Worm (Caenorhabditis elegans): Measurements from ENCODE around the gene srg-56.

DNA sequence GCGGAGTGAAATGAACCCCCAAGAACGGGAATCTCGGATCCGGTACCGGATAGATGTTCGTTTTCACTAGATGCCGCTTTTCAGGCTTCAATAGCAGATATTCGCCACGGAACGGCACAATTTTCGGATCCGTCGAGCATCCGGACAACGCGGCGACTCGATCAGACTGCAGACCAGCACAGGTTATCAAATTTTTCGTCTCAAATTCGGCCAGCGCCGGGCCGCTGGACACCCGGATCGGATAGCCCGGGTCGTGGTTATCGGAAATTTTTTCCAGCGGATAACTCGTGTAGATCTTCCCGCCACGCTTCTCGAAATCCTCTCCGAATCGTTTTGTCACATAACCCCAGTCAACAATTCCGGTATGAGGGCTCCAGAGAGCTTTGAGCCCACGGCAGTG, 47.6 kb downstream of the srg-56 start:
- TF ChIP-seq nhr-179 (tag; optimal IDR thresholded peaks at IDR 0.05) (no peak), nfya-1 (tag; optimal IDR thresholded peaks at IDR 0.05; ENCODE audit: borderline replicate concordance, insufficient read depth) (no peak), attf-6 (GFP tag; IDR thresholded peaks at IDR 0.05) (no peak), cebp-1 (GFP tag; IDR thresholded peaks at IDR 0.05) (no peak), cebp-1 (tag; optimal IDR thresholded peaks at IDR 0.05) (no peak), mxl-1 (tag; optimal IDR thresholded peaks at IDR 0.05) (no peak), athp-1 (tag; optimal IDR thresholded peaks at IDR 0.05) (no peak), snpc-4 (GFP tag; optimal IDR thresholded peaks at IDR 0.05) (no peak), snpc-4 (tag; optimal IDR thresholded peaks at IDR 0.05) (no peak)
